Worm (Caenorhabditis elegans) whole organism, L3 larva: Measurements from ENCODE around the gene Y43F8B.23.

ENCODE experiments used
- R02D3.7 ChIP-seq: fragments of 150-350 bp; optimal IDR thresholded peaks from 2 replicates; lab custom pipeline; 2014; ENCODE audit warnings: missing biosample characterization, missing genetic modification characterization
- ZK546.5 ChIP-seq: sonication (generic microtip); optimal IDR thresholded peaks from 2 replicates; lab custom pipeline; 2017; ENCODE audit warnings: missing biosample characterization, missing genetic modification characterization
- ama-1 ChIP-seq: fragments of 150-350 bp; optimal IDR thresholded peaks from 2 replicates; lab custom pipeline; 2018
- ceh-28 ChIP-seq: fragments of 150-350 bp; optimal IDR thresholded peaks from 2 replicates; lab custom pipeline; 2014; ENCODE audit warnings: missing biosample characterization, missing genetic modification reagents, missing genetic modification characterization
- ceh-82 ChIP-seq: fragments of 150-350 bp; optimal IDR thresholded peaks from 2 replicates; lab custom pipeline; 2014; ENCODE audit warnings: missing biosample characterization, missing genetic modification characterization
- ceh-9 ChIP-seq: sonication (generic microtip); optimal IDR thresholded peaks from 2 replicates; lab custom pipeline; 2018; ENCODE audit warnings: missing biosample characterization, missing genetic modification characterization
- daf-12 ChIP-seq: fragments of 150-350 bp; optimal IDR thresholded peaks from 2 replicates; lab custom pipeline; 2014; ENCODE audit warnings: missing biosample characterization, missing genetic modification reagents, missing genetic modification characterization
- egl-27 ChIP-seq: sonication (generic microtip); optimal IDR thresholded peaks from 4 replicates; lab custom pipeline; 2017; ENCODE audit warnings: missing biosample characterization, missing genetic modification reagents, missing genetic modification characterization
- egl-5 ChIP-seq: fragments of 150-350 bp; optimal IDR thresholded peaks from 2 replicates; lab custom pipeline; 2017; ENCODE audit warnings: missing biosample characterization, missing genetic modification reagents, missing genetic modification characterization, inconsistent platforms
- elt-2 ChIP-seq: sonication (generic microtip); optimal IDR thresholded peaks from 2 replicates; lab custom pipeline; 2016; ENCODE audit warnings: missing genetic modification reagents, mild to moderate bottlenecking, missing genetic modification characterization, missing compliant biosample characterization
- elt-3 ChIP-seq, 3 experiments: fragments of 150-350 bp in 1 of 3; sonication (generic microtip) in 2 of 3; optimal IDR thresholded peaks; 2 replicates in 2 of 3; 4 replicates in 1 of 3; lab custom pipeline; 2014 to 2017; ENCODE audit warnings: missing biosample characterization in 3 of 3, missing genetic modification characterization in 3 of 3
- eor-1 ChIP-seq, 2 experiments: fragments of 150-350 bp; optimal IDR thresholded peaks; 2 replicates each; lab custom pipeline; 2014 to 2018; ENCODE audit warnings: missing biosample characterization in 2 of 2, missing genetic modification characterization in 2 of 2
- fkh-10 ChIP-seq: sonication (generic microtip); optimal IDR thresholded peaks from 2 replicates; lab custom pipeline; 2017; ENCODE audit warnings: missing biosample characterization, missing genetic modification reagents, missing genetic modification characterization
- fkh-2 ChIP-seq: fragments of 150-350 bp; optimal IDR thresholded peaks from 2 replicates; lab custom pipeline; 2014; ENCODE audit warnings: missing biosample characterization, missing genetic modification reagents, missing genetic modification characterization
- hmg-11 ChIP-seq: sonication (generic microtip); optimal IDR thresholded peaks from 2 replicates; lab custom pipeline; 2016; ENCODE audit warnings: missing genetic modification characterization, missing compliant biosample characterization
- lin-15B ChIP-seq: fragments of 150-350 bp; optimal IDR thresholded peaks from 2 replicates; lab custom pipeline; 2014; ENCODE audit warnings: missing biosample characterization, missing genetic modification characterization
- lin-39 ChIP-seq: fragments of 150-350 bp; optimal IDR thresholded peaks from 2 replicates; lab custom pipeline; 2018; ENCODE audit warnings: missing biosample characterization, missing genetic modification reagents, missing genetic modification characterization
- mdl-1 ChIP-seq: fragments of 150-350 bp; optimal IDR thresholded peaks from 2 replicates; lab custom pipeline; 2014; ENCODE audit warnings: missing biosample characterization, missing genetic modification characterization
- mml-1 ChIP-seq: fragments of 150-350 bp; sonication (generic microtip); optimal IDR thresholded peaks from 3 replicates; lab custom pipeline; 2014; ENCODE audit warnings: missing biosample characterization, missing genetic modification characterization
- nfya-1 ChIP-seq: sonication (generic microtip); optimal IDR thresholded peaks from 2 replicates; lab custom pipeline; 2017; ENCODE audit warnings: missing genetic modification characterization, mild to moderate bottlenecking, missing compliant biosample characterization, antibody characterized with exemption, moderate library complexity; ENCODE audit not compliant: insufficient read depth
- nhr-11 ChIP-seq: fragments of 150-350 bp; optimal IDR thresholded peaks from 2 replicates; lab custom pipeline; 2014; ENCODE audit warnings: missing biosample characterization, missing genetic modification characterization
- nhr-12 ChIP-seq: fragments of 150-350 bp; optimal IDR thresholded peaks from 2 replicates; lab custom pipeline; 2014; ENCODE audit warnings: missing biosample characterization, missing genetic modification characterization
- nhr-237 ChIP-seq: fragments of 150-350 bp; optimal IDR thresholded peaks from 2 replicates; lab custom pipeline; 2014; ENCODE audit warnings: missing biosample characterization, missing genetic modification characterization
- nhr-28 ChIP-seq: fragments of 150-350 bp; optimal IDR thresholded peaks from 2 replicates; lab custom pipeline; 2014; ENCODE audit warnings: missing biosample characterization, missing genetic modification characterization
- nhr-43 ChIP-seq: sonication (generic microtip); optimal IDR thresholded peaks from 2 replicates; lab custom pipeline; 2016; ENCODE audit warnings: mild to moderate bottlenecking, missing genetic modification characterization, missing compliant biosample characterization; ENCODE audit not compliant: poor library complexity, severe bottlenecking
- nhr-67 ChIP-seq: fragments of 150-350 bp; optimal IDR thresholded peaks from 2 replicates; lab custom pipeline; 2014; ENCODE audit warnings: missing biosample characterization, missing genetic modification characterization
- nhr-76 ChIP-seq: fragments of 150-350 bp; sonication (generic microtip); optimal IDR thresholded peaks from 5 replicates; lab custom pipeline; 2014; ENCODE audit warnings: missing biosample characterization, missing genetic modification characterization
- nhr-77 ChIP-seq: fragments of 150-350 bp; optimal IDR thresholded peaks from 2 replicates; lab custom pipeline; 2014; ENCODE audit warnings: missing biosample characterization, missing genetic modification characterization
- pqm-1 ChIP-seq: fragments of 150-350 bp; optimal IDR thresholded peaks from 2 replicates; lab custom pipeline; 2017; ENCODE audit warnings: missing biosample characterization, missing genetic modification characterization, inconsistent platforms
- sea-2 ChIP-seq: fragments of 150-350 bp; sonication (generic microtip); optimal IDR thresholded peaks from 4 replicates; lab custom pipeline; 2014; ENCODE audit warnings: missing biosample characterization, missing genetic modification reagents, missing genetic modification characterization
- skn-1 ChIP-seq: fragments of 150-350 bp; optimal IDR thresholded peaks from 2 replicates; lab custom pipeline; 2014; ENCODE audit warnings: missing biosample characterization, missing genetic modification characterization
- snpc-4 ChIP-seq: fragments of 150-350 bp; optimal IDR thresholded peaks from 2 replicates; lab custom pipeline; 2014; ENCODE audit warnings: missing biosample characterization, missing genetic modification characterization
- tbx-2 ChIP-seq: sonication (generic microtip); optimal IDR thresholded peaks from 2 replicates; lab custom pipeline; 2016; ENCODE audit warnings: mild to moderate bottlenecking, missing genetic modification characterization, missing compliant biosample characterization
- unc-39 ChIP-seq: sonication (generic microtip); optimal IDR thresholded peaks from 4 replicates; lab custom pipeline; 2017; ENCODE audit warnings: missing biosample characterization, missing genetic modification characterization
- unc-62 ChIP-seq: fragments of 150-350 bp; sonication (generic microtip); optimal IDR thresholded peaks from 4 replicates; lab custom pipeline; 2014; ENCODE audit warnings: missing biosample characterization, missing genetic modification reagents, missing genetic modification characterization
- zag-1 ChIP-seq: fragments of 150-350 bp; optimal IDR thresholded peaks from 2 replicates; lab custom pipeline; 2014; ENCODE audit warnings: missing biosample characterization, missing genetic modification characterization

Y43F8B.23 gene

ce11 chrV:19509061-19509460, 41.6 kb upstream of the Y43F8B.23 start:
- TF ChIP-seq lin-15B (tag; lab: Kevin White, UChicago): no peak
- TF ChIP-seq mml-1: no peak
- no peak for TF ChIP-seq nhr-28 (tag; lab: Kevin White, UChicago)
- no peak for TF ChIP-seq ceh-9 (tag; lab: Kevin White, UChicago)
- no peak for TF ChIP-seq eor-1 (tag; optimal IDR thresholded peaks at IDR 0.05; lab: Kevin White, UChicago)
- TF ChIP-seq ceh-28 (tag; lab: Kevin White, UChicago): no peak
- no peak for TF ChIP-seq elt-3 (tag; optimal IDR thresholded peaks at IDR 0.05; lab: Kevin White, UChicago)
- no peak for TF ChIP-seq skn-1 (tag; lab: Kevin White, UChicago)
- no peak for TF ChIP-seq ama-1
- no peak for TF ChIP-seq fkh-2 (tag; lab: Kevin White, UChicago)

ce11 chrV:19502579-19503151, 35.2 kb upstream of the Y43F8B.23 start, which contains the start of gene Y43F8B.3:
Gene Y43F8B.3 (plus strand): TSS chrV:19503101.
- no peak for TF ChIP-seq nhr-11
- no peak for TF ChIP-seq ceh-28 (tag; lab: Kevin White, UChicago)
- no peak for TF ChIP-seq nhr-237 (tag; lab: Kevin White, UChicago)
- TF ChIP-seq mml-1: no peak
- TF ChIP-seq fkh-2 (tag; lab: Kevin White, UChicago): no peak
- TF ChIP-seq nhr-43 (tag; lab: Kevin White, UChicago): no peak
- no peak for TF ChIP-seq zag-1
- TF ChIP-seq daf-12 (tag; lab: Kevin White, UChicago): no peak
- TF ChIP-seq unc-39 (tag; lab: Kevin White, UChicago): no peak
- TF ChIP-seq mdl-1 (tag; lab: Kevin White, UChicago): no peak
- no peak for TF ChIP-seq fkh-10 (GFP tag; lab: Kevin White, UChicago)
- no peak for TF ChIP-seq ama-1
- TF ChIP-seq elt-2 (tag; lab: Kevin White, UChicago): no peak

ce11 chrV:19501389-19501788, 33.9 kb upstream of the Y43F8B.23 start:
- no peak for TF ChIP-seq eor-1 (tag; optimal IDR thresholded peaks at IDR 0.05; lab: Kevin White, UChicago)
- no peak for TF ChIP-seq fkh-10 (GFP tag; lab: Kevin White, UChicago)
- no peak for TF ChIP-seq sea-2
- TF ChIP-seq hmg-11 (tag; lab: Kevin White, UChicago): no peak
- TF ChIP-seq nhr-11: no peak
- TF ChIP-seq mdl-1 (tag; lab: Kevin White, UChicago): no peak
- TF ChIP-seq unc-62 (GFP tag; lab: Kevin White, UChicago): no peak
- no peak for TF ChIP-seq pqm-1 (tag; lab: Kevin White, UChicago)
- TF ChIP-seq egl-27 (tag; lab: Kevin White, UChicago): no peak
- no peak for TF ChIP-seq tbx-2 (tag; lab: Kevin White, UChicago)
- TF ChIP-seq unc-39 (tag; lab: Kevin White, UChicago): no peak
- no peak for TF ChIP-seq R02D3.7
- TF ChIP-seq ZK546.5 (tag; lab: Kevin White, UChicago): no peak
- TF ChIP-seq nfya-1: no peak
- TF ChIP-seq nhr-12 (tag; lab: Kevin White, UChicago): no peak
- no peak for TF ChIP-seq ceh-9 (tag; lab: Kevin White, UChicago)
- TF ChIP-seq, all 47 proteins: peak for 0

ce11 chrV:19497087-19497486, 29.6 kb upstream of the Y43F8B.23 start:
- TF ChIP-seq pqm-1 (tag; lab: Kevin White, UChicago) (no peak), unc-39 (tag; lab: Kevin White, UChicago) (no peak), nhr-43 (tag; lab: Kevin White, UChicago) (no peak), nhr-76 (tag; lab: Kevin White, UChicago) (no peak), elt-3 (tag; optimal IDR thresholded peaks at IDR 0.05; lab: Kevin White, UChicago) (no peak), nhr-11 (no peak), snpc-4 (tag; lab: Kevin White, UChicago) (no peak), ama-1 (no peak), nhr-77 (tag; lab: Kevin White, UChicago) (no peak), fkh-10 (GFP tag; lab: Kevin White, UChicago) (no peak)
- TF ChIP-seq, all 47 proteins: peak for 0

ce11 chrV:19495587-19495986, 28.1 kb upstream of the Y43F8B.23 start, which contains the start of gene scl-21:
Gene scl-21 (minus strand): TSS chrV:19495687.
- TF ChIP-seq ZK546.5 (tag; lab: Kevin White, UChicago): no peak
- TF ChIP-seq mdl-1 (tag; lab: Kevin White, UChicago): no peak
- no peak for TF ChIP-seq nhr-28 (tag; lab: Kevin White, UChicago)
- no peak for TF ChIP-seq nhr-67 (tag; lab: Kevin White, UChicago)
- TF ChIP-seq snpc-4 (tag; lab: Kevin White, UChicago): no peak
- TF ChIP-seq lin-39 (tag; lab: Kevin White, UChicago): no peak
- no peak for TF ChIP-seq ceh-82 (tag; lab: Kevin White, UChicago)
- no peak for TF ChIP-seq mml-1
- TF ChIP-seq R02D3.7: no peak
- TF ChIP-seq nhr-237 (tag; lab: Kevin White, UChicago): no peak
- TF ChIP-seq skn-1 (tag; lab: Kevin White, UChicago): no peak
- no peak for TF ChIP-seq nhr-12 (tag; lab: Kevin White, UChicago)
- TF ChIP-seq unc-39 (tag; lab: Kevin White, UChicago): no peak
- TF ChIP-seq egl-5 (tag; lab: Kevin White, UChicago): no peak
- no peak for TF ChIP-seq fkh-2 (tag; lab: Kevin White, UChicago)
